Worm (Caenorhabditis elegans) whole organism, mixed stage, embryonic: ENCODE data around the gene F59A1.11.

ENCODE experiments used
- M03D4.4 ChIP-seq: sonication (generic microtip); optimal IDR thresholded peaks from 2 replicates; lab custom pipeline; 2017; ENCODE audit warnings: mild to moderate bottlenecking, missing genetic modification characterization, missing compliant biosample characterization
- blmp-1 ChIP-seq: fragments of 150-350 bp; optimal IDR thresholded peaks from 2 replicates; lab custom pipeline; 2014; ENCODE audit warnings: missing biosample characterization, missing genetic modification characterization
- ceh-39 ChIP-seq: fragments of 150-350 bp; optimal IDR thresholded peaks from 2 replicates; lab custom pipeline; 2014; ENCODE audit warnings: missing biosample characterization, missing genetic modification characterization
- ceh-43 ChIP-seq: fragments of 200-800 bp; sonication (Bioruptor generic); optimal IDR thresholded peaks from 2 replicates; lab custom pipeline; 2018; ENCODE audit warnings: mild to moderate bottlenecking, missing genetic modification characterization, moderate library complexity, missing compliant biosample characterization
- ceh-83 ChIP-seq: fragments of 200-800 bp; sonication (Bioruptor generic); optimal IDR thresholded peaks from 2 replicates; lab custom pipeline; 2018; ENCODE audit warnings: mild to moderate bottlenecking, missing genetic modification characterization, missing compliant biosample characterization
- ces-1 ChIP-seq: fragments of 150-350 bp; optimal IDR thresholded peaks from 2 replicates; lab custom pipeline; 2014; ENCODE audit warnings: missing biosample characterization, missing genetic modification reagents, missing genetic modification characterization
- cnd-1 ChIP-seq: fragments of 200-800 bp; sonication (Bioruptor generic); optimal IDR thresholded peaks from 2 replicates; lab custom pipeline; 2018; ENCODE audit warnings: mild to moderate bottlenecking, missing genetic modification characterization, missing compliant biosample characterization
- drap-1 ChIP-seq: fragments of 200-800 bp; sonication (Bioruptor generic); optimal IDR thresholded peaks from 3 replicates; lab custom pipeline; 2018; ENCODE audit warnings: mild to moderate bottlenecking, missing genetic modification characterization, missing compliant biosample characterization
- elt-1 ChIP-seq: sonication (generic microtip); optimal IDR thresholded peaks from 2 replicates; lab custom pipeline; 2017; ENCODE audit warnings: missing genetic modification characterization, mild to moderate bottlenecking, missing compliant biosample characterization, antibody characterized with exemption, moderate library complexity, borderline replicate concordance; ENCODE audit not compliant: insufficient read depth
- elt-3 ChIP-seq: fragments of 150-350 bp; optimal IDR thresholded peaks from 2 replicates; lab custom pipeline; 2014; ENCODE audit warnings: missing biosample characterization, missing genetic modification characterization
- flh-1 ChIP-seq: fragments of 200-800 bp; sonication (Bioruptor generic); optimal IDR thresholded peaks from 2 replicates; lab custom pipeline; 2018; ENCODE audit warnings: mild to moderate bottlenecking, missing genetic modification characterization, moderate library complexity, missing compliant biosample characterization
- ham-2 ChIP-seq: fragments of 200-800 bp; sonication (Bioruptor generic); optimal IDR thresholded peaks from 2 replicates; lab custom pipeline; 2018; ENCODE audit warnings: mild to moderate bottlenecking, missing genetic modification characterization, missing compliant biosample characterization
- hlh-1 ChIP-seq: fragments of 150-350 bp; optimal IDR thresholded peaks from 2 replicates; lab custom pipeline; 2014; ENCODE audit warnings: missing biosample characterization, missing genetic modification reagents, missing genetic modification characterization
- lin-13 ChIP-seq: fragments of 150-350 bp; optimal IDR thresholded peaks from 2 replicates; lab custom pipeline; 2014; ENCODE audit warnings: missing biosample characterization, missing genetic modification characterization
- lin-32 ChIP-seq: fragments of 200-800 bp; sonication (Bioruptor generic); optimal IDR thresholded peaks from 2 replicates; lab custom pipeline; 2018; ENCODE audit warnings: mild to moderate bottlenecking, missing genetic modification characterization, missing compliant biosample characterization
- lsy-2 ChIP-seq: fragments of 150-350 bp; optimal IDR thresholded peaks from 2 replicates; lab custom pipeline; 2014; ENCODE audit warnings: missing biosample characterization, missing genetic modification characterization
- mab-5 ChIP-seq: fragments of 150-350 bp; optimal IDR thresholded peaks from 2 replicates; lab custom pipeline; 2014; ENCODE audit warnings: missing biosample characterization, missing genetic modification characterization
- mls-2 ChIP-seq: sonication (generic microtip); optimal IDR thresholded peaks from 2 replicates; lab custom pipeline; 2016; ENCODE audit warnings: mild to moderate bottlenecking, missing genetic modification characterization, moderate library complexity, missing compliant biosample characterization
- nhr-12 ChIP-seq: fragments of 150-350 bp; optimal IDR thresholded peaks from 2 replicates; lab custom pipeline; 2014; ENCODE audit warnings: missing biosample characterization, missing genetic modification characterization
- nhr-237 ChIP-seq: fragments of 150-350 bp; optimal IDR thresholded peaks from 2 replicates; lab custom pipeline; 2014; ENCODE audit warnings: missing biosample characterization, missing genetic modification characterization
- nhr-28 ChIP-seq: fragments of 150-350 bp; optimal IDR thresholded peaks from 2 replicates; lab custom pipeline; 2014; ENCODE audit warnings: missing biosample characterization, missing genetic modification characterization
- nhr-76 ChIP-seq: sonication (generic microtip); optimal IDR thresholded peaks from 2 replicates; lab custom pipeline; 2017; ENCODE audit warnings: missing biosample characterization, missing genetic modification characterization
- pha-4 ChIP-seq: fragments of 150-350 bp; optimal IDR thresholded peaks from 2 replicates; lab custom pipeline; 2018; ENCODE audit warnings: missing biosample characterization, missing genetic modification reagents, missing genetic modification characterization
- sem-2 ChIP-seq: fragments of 200-800 bp; sonication (Bioruptor generic); optimal IDR thresholded peaks from 2 replicates; lab custom pipeline; 2018; ENCODE audit warnings: mild to moderate bottlenecking, missing genetic modification characterization, missing compliant biosample characterization
- snpc-4 ChIP-seq: fragments of 150-350 bp; optimal IDR thresholded peaks from 2 replicates; lab custom pipeline; 2014; ENCODE audit warnings: missing biosample characterization, missing genetic modification characterization
- sptf-1 ChIP-seq: sonication (generic microtip); optimal IDR thresholded peaks from 2 replicates; lab custom pipeline; 2017; ENCODE audit warnings: mild to moderate bottlenecking, missing genetic modification characterization, moderate library complexity, missing compliant biosample characterization
- tbx-8 ChIP-seq: fragments of 200-800 bp; sonication (Bioruptor generic); optimal IDR thresholded peaks from 2 replicates; lab custom pipeline; 2018; ENCODE audit warnings: mild to moderate bottlenecking, missing genetic modification characterization, moderate library complexity, missing compliant biosample characterization
- unc-120 ChIP-seq: sonication (generic microtip); optimal IDR thresholded peaks from 2 replicates; lab custom pipeline; 2017; ENCODE audit warnings: missing genetic modification characterization, missing compliant biosample characterization; ENCODE audit not compliant: poor library complexity, severe bottlenecking
- unc-39 ChIP-seq: fragments of 150-350 bp; optimal IDR thresholded peaks from 2 replicates; lab custom pipeline; 2014; ENCODE audit warnings: missing biosample characterization, missing genetic modification characterization
- unc-62 ChIP-seq: fragments of 150-350 bp; optimal IDR thresholded peaks from 2 replicates; lab custom pipeline; 2014; ENCODE audit warnings: missing biosample characterization, missing genetic modification reagents, missing genetic modification characterization
- zip-8 ChIP-seq: fragments of 150-350 bp; optimal IDR thresholded peaks from 2 replicates; lab custom pipeline; 2014; ENCODE audit warnings: missing biosample characterization, missing genetic modification characterization
- ztf-11 ChIP-seq: fragments of 150-350 bp; optimal IDR thresholded peaks from 2 replicates; lab custom pipeline; 2014; ENCODE audit warnings: missing biosample characterization, missing genetic modification characterization

The F59A1.11 gene

DNA sequence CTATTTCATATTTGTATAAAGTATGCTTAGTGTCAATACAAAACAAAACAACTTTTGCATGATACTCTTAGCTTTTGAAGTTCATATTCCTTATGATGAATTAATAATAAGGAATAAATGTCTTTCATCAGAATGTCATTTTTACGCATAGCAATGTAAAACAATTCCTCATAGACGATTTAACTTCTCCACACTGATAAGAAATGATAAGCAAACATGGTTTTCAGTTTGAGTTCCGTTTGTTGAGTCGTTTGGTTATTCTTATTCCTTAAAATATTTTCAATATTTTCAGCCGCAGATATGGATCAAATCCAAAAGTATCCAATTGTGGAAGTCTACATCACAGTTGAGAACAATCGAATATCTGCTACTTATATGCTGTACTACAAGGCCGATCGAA, 40.9 kb downstream of the F59A1.11 start, which contains the start of gene F57G4.11:
Gene F57G4.11 (plus strand): TSS at position 301 of the 400 bp plus-strand sequence.
- TF ChIP-seq mls-2 = no peak
- no peak for TF ChIP-seq unc-120
- no peak for TF ChIP-seq pha-4
- no peak for TF ChIP-seq ceh-43 (GFP tag; lab: Kevin White, UChicago)
- TF ChIP-seq M03D4.4 (tag; lab: Kevin White, UChicago) = no peak
- no peak for TF ChIP-seq ham-2
- no peak for TF ChIP-seq unc-39
- TF ChIP-seq nhr-12 (tag; lab: Kevin White, UChicago) = no peak
- TF ChIP-seq sem-2 = no peak
- no peak for TF ChIP-seq zip-8 (tag; lab: Kevin White, UChicago)
- TF ChIP-seq flh-1 (GFP tag; lab: Kevin White, UChicago) = no peak
- TF ChIP-seq lsy-2 = no peak

DNA sequence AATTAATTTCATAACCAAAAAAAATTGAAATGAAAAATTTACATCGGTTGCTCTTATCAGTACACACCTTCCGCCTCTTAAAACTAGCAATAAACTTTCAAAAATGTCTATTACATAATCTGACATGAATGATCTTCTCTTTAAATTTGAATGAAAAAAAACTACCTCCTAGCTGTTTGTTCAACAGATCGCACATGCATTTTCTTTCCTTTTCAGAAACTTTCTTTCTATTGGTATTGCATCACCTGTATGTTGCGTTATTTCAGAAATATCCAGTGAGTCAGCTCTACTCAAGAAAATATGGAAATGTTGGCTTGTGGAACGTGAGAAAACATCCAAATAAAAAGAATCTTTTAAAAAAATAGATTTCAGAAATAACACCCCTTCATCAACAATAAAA, 42.6 kb downstream of the F59A1.11 start, which contains the start of gene F57G4.1:
Gene F57G4.1 (plus strand): TSS at position 301 of the 400 bp plus-strand sequence.
- TF ChIP-seq ceh-39 (tag; lab: Kevin White, UChicago) (no peak), cnd-1 (tag; lab: Kevin White, UChicago) (no peak), drap-1 (no peak), hlh-1 (no peak), ceh-43 (GFP tag; lab: Kevin White, UChicago) (no peak), flh-1 (GFP tag; lab: Kevin White, UChicago) (no peak), ceh-83 (no peak), lin-13 (tag; lab: Kevin White, UChicago) (no peak), unc-120 (no peak), zip-8 (tag; lab: Kevin White, UChicago) (no peak), sptf-1 (no peak), elt-3 (tag; lab: Kevin White, UChicago) (no peak), nhr-28 (no peak), lsy-2 (no peak), ztf-11 (no peak)

DNA sequence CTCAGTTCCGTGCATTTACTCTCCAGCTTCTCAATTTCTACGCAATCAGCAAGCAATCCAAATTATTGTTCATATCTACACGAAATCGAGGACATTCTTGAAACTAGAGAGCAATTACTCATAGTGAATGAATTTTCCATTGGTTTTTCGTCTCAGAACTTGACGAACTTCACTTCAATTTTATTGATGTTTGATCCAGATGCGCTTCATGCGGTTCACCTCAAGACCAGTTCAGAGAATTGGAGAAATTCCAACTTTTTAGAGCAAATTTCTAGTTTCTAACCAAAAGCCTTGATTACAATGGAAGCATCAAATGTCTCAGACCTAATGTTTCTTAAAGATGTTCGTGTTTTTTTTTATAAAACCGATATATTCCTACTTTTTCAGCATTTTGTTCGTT, 45.5 kb downstream of the F59A1.11 start, which contains the start of gene Y6G8.8:
Gene Y6G8.8 (plus strand): TSS at position 301 of the 400 bp plus-strand sequence.
- TF ChIP-seq ceh-43 (GFP tag; lab: Kevin White, UChicago) = no peak
- TF ChIP-seq blmp-1 (tag; lab: Kevin White, UChicago) = no peak
- no peak for TF ChIP-seq flh-1 (GFP tag; lab: Kevin White, UChicago)
- no peak for TF ChIP-seq sem-2
- TF ChIP-seq ham-2 = no peak
- no peak for TF ChIP-seq tbx-8 (GFP tag; lab: Kevin White, UChicago)
- TF ChIP-seq pha-4 = no peak
- no peak for TF ChIP-seq mab-5 (tag; lab: Kevin White, UChicago)
- no peak for TF ChIP-seq mls-2
- no peak for TF ChIP-seq nhr-28
- no peak for TF ChIP-seq sptf-1
- no peak for TF ChIP-seq ceh-83
- TF ChIP-seq nhr-76 (tag; lab: Kevin White, UChicago) = no peak
- TF ChIP-seq lsy-2 = no peak
- TF ChIP-seq ces-1 (GFP tag; lab: Kevin White, UChicago) = no peak
- no peak for TF ChIP-seq hlh-1
- TF ChIP-seq cnd-1 (tag; lab: Kevin White, UChicago) = no peak
- no peak for TF ChIP-seq unc-120
- TF ChIP-seq, all 35 proteins: peak for 0

DNA sequence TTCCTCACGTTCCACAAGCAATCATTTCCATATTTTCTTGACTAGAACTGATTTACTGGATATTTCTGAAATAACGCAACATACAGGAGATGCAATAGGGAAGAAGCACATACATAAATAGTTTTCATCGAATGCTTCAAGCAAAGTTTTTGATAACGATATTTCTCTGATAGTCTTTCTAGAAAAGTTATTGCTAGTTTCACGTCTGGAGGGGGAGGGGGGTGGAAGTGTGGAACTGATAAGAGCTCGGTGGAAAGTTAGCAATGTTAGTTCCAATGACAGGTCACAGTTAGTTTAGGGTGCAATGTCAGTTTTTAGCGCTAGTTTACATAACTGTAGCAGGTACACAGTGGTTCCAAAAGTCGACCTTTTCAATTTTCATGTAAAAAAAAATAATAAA, 49.0 kb downstream of the F59A1.11 start, which contains the start of gene Y6G8.6:
Gene Y6G8.6 (minus strand): TSS at position 98 of the 400 bp plus-strand sequence.
- TF ChIP-seq elt-1 (tag; lab: Kevin White, UChicago) = no peak
- TF ChIP-seq pha-4 = no peak
- no peak for TF ChIP-seq sem-2
- no peak for TF ChIP-seq M03D4.4 (tag; lab: Kevin White, UChicago)
- no peak for TF ChIP-seq ceh-39 (tag; lab: Kevin White, UChicago)
- TF ChIP-seq zip-8 (tag; lab: Kevin White, UChicago) = no peak
- no peak for TF ChIP-seq drap-1
- no peak for TF ChIP-seq unc-39
- TF ChIP-seq hlh-1 = no peak
- no peak for TF ChIP-seq ceh-43 (GFP tag; lab: Kevin White, UChicago)
- TF ChIP-seq tbx-8 (GFP tag; lab: Kevin White, UChicago) = no peak
- TF ChIP-seq nhr-28 = no peak
- no peak for TF ChIP-seq lin-13 (tag; lab: Kevin White, UChicago)

DNA sequence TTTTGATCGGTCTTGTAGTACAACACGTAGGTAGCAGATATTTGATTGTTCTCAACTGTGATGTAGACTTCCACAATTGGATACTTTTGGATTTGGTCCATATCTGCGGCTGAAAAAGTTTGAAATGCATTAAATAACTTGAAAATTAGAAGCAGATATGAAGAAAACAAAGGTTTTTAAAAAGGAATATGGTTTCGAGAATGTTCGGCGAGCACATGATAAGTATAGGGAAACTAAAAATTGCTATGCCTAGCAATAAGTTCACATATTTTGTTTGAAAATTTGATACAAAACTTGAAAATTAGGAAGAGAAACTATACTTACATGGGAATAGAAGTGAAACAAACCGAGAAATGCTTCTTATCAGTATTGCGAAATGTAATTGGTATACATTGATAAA, 50.2 kb downstream of the F59A1.11 start, which contains the start of gene Y6G8.5:
Gene Y6G8.5 (minus strand): TSS at position 101 of the 400 bp plus-strand sequence.
- TF ChIP-seq nhr-12 (tag; lab: Kevin White, UChicago) (no peak), zip-8 (tag; lab: Kevin White, UChicago) (no peak), snpc-4 (tag; lab: Kevin White, UChicago) (no peak), lin-32 (no peak), sptf-1 (no peak), nhr-28 (no peak), M03D4.4 (tag; lab: Kevin White, UChicago) (no peak), nhr-237 (tag; lab: Kevin White, UChicago) (no peak), mls-2 (no peak), elt-1 (tag; lab: Kevin White, UChicago) (no peak), ztf-11 (no peak), lin-13 (tag; lab: Kevin White, UChicago) (no peak), pha-4 (no peak), unc-62 (GFP tag; lab: Kevin White, UChicago) (no peak), ham-2 (no peak), drap-1 (no peak), ces-1 (GFP tag; lab: Kevin White, UChicago) (no peak), nhr-76 (tag; lab: Kevin White, UChicago) (no peak)
